Worm (Caenorhabditis elegans): ENCODE data around the gene R11E3.2.

DNA sequence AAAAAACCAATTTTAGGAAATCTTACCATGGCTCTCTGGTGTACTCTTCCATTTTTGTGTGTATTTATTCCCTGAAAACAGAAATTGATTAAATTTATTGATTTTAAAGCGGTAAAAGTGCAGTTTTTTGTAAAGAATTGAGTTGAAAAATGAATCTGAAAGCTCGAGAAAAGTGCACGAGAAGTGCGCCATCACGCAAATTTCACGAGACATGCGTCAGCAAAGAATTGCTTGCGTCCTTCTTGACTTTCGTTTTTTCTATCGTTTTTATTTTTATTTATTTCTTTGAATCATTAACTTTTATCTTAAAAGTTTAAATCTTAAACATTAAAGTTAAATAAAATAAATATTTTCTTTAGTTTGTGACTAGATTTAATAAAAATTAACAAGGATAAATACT, 26.5 kb upstream of the R11E3.2 start, which contains the start of gene timm-17B.1:
- TF ChIP-seq ztf-4 (tag; optimal IDR thresholded peaks at IDR 0.05) (peak; percentile 35), mep-1 (tag; optimal IDR thresholded peaks at IDR 0.05) (peak; percentile 93), elt-2 (tag; optimal IDR thresholded peaks at IDR 0.05) (peak; percentile 26), pag-3 (tag; optimal IDR thresholded peaks at IDR 0.05; ENCODE audit: borderline replicate concordance, insufficient read depth) (no peak), F16B12.6 (tag; optimal IDR thresholded peaks at IDR 0.05) (peak; percentile 55), zip-4 (GFP tag; optimal IDR thresholded peaks at IDR 0.05) (no peak), lir-3 (tag; optimal IDR thresholded peaks at IDR 0.05; ENCODE audit: poor library complexity) (peak; percentile 45), blmp-1 (tag; optimal IDR thresholded peaks at IDR 0.05) (no peak), nhr-28 (tag; optimal IDR thresholded peaks at IDR 0.05) (no peak)

All from whole organism, L1 larva.